Worm (Caenorhabditis elegans) whole organism, late embryonic: ENCODE results near the gene twk-44.

Source experiments
- ceh-30 ChIP-seq: fragments of 150-350 bp; optimal IDR thresholded peaks from 2 replicates; lab custom pipeline; 2014; ENCODE audit warnings: missing biosample characterization, missing genetic modification characterization
- ceh-9 ChIP-seq: sonication (generic microtip); optimal IDR thresholded peaks from 2 replicates; lab custom pipeline; 2016; ENCODE audit warnings: mild to moderate bottlenecking, missing genetic modification characterization, inconsistent platforms, missing compliant biosample characterization
- fax-1 ChIP-seq: sonication (generic microtip); optimal IDR thresholded peaks from 2 replicates; lab custom pipeline; 2016; ENCODE audit warnings: missing genotype, missing genetic modification characterization, missing compliant biosample characterization
- gmeb-2 ChIP-seq: sonication (generic microtip); optimal IDR thresholded peaks from 2 replicates; lab custom pipeline; 2016; ENCODE audit warnings: missing genetic modification characterization, inconsistent platforms, missing compliant biosample characterization
- hlh-13 ChIP-seq: fragments of 200-800 bp; sonication (Bioruptor generic); optimal IDR thresholded peaks from 2 replicates; lab custom pipeline; 2018; ENCODE audit warnings: mild to moderate bottlenecking, missing genetic modification characterization, missing compliant biosample characterization
- pha-4 ChIP-seq: fragments of 150-350 bp; optimal IDR thresholded peaks from 2 replicates; lab custom pipeline; 2018; ENCODE audit warnings: missing biosample characterization, missing genetic modification reagents, missing genetic modification characterization
- pqm-1 ChIP-seq: sonication (generic microtip); optimal IDR thresholded peaks from 2 replicates; lab custom pipeline; 2016; ENCODE audit warnings: missing genetic modification characterization, missing compliant biosample characterization
- ref-2 ChIP-seq: sonication (generic microtip); optimal IDR thresholded peaks from 2 replicates; lab custom pipeline; 2016; ENCODE audit warnings: missing genetic modification characterization, missing compliant biosample characterization
- rnt-1 ChIP-seq: sonication (generic microtip); optimal IDR thresholded peaks from 2 replicates; lab custom pipeline; 2016; ENCODE audit warnings: missing genetic modification characterization, missing compliant biosample characterization

DNA sequence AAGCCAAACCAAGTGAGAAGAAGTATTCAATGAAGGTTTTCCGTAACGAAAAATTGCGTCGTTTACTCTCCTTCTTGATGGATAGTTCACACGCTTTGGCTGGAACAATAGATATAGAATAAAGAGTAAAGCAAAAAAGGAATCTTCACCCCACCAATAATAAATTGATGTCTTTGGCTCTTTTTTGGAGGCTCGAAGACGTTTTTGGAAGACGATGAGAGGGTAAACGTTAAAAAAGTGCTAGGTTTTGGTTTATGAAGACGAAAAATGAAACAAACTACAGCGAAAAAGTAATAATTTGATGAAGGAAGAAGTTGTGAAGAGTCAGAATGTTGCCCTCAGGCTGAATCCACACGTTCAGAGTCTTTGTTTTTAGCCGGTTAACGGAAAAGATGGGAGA is 4.9 kb downstream of the twk-44 start, which contains the start of gene sto-3:
- TF ChIP-seq pha-4 (tag; lab: Kevin White, UChicago) = no peak
- no peak for TF ChIP-seq hlh-13 (GFP tag; lab: Kevin White, UChicago)
- no peak for TF ChIP-seq pqm-1 (tag; lab: Kevin White, UChicago)
- TF ChIP-seq ref-2 (tag; lab: Kevin White, UChicago) = no peak
- no peak for TF ChIP-seq ceh-9 (tag; lab: Kevin White, UChicago)
- TF ChIP-seq fax-1 = no peak
- TF ChIP-seq ceh-30 (tag; lab: Kevin White, UChicago) = no peak
- TF ChIP-seq gmeb-2 (tag; lab: Kevin White, UChicago) = no peak
- no peak for TF ChIP-seq rnt-1 (tag; lab: Kevin White, UChicago)
